Worm (Caenorhabditis elegans) whole organism, young adult: ENCODE results near the gene Y53F4B.36.

Experiments used
- K12H6.12 ChIP-seq: fragments of 200-800 bp; sonication (Bioruptor generic); optimal IDR thresholded peaks from 2 replicates; lab custom pipeline; 2018; ENCODE audit warnings: mild to moderate bottlenecking, missing genetic modification characterization, missing compliant biosample characterization
- akir-1 ChIP-seq: fragments of 200-800 bp; sonication (Bioruptor generic); optimal IDR thresholded peaks from 2 replicates; lab custom pipeline; 2018; ENCODE audit warnings: mild to moderate bottlenecking, missing genetic modification characterization, moderate library complexity, missing compliant biosample characterization
- ekl-4 ChIP-seq: fragments of 200-800 bp; sonication (Bioruptor generic); IDR thresholded peaks from 2 replicates; pipeline ENCODE4 v1.3.6; 2022; ENCODE audit warnings: missing genetic modification reagents, missing genetic modification characterization, missing compliant biosample characterization
- hrde-1 ChIP-seq: sonication (generic microtip); optimal IDR thresholded peaks from 2 replicates; lab custom pipeline; 2016; ENCODE audit warnings: missing genetic modification characterization, mild to moderate bottlenecking, missing compliant biosample characterization, moderate library complexity, missing genotype, missing genetic modification reagents, borderline replicate concordance

DNA sequence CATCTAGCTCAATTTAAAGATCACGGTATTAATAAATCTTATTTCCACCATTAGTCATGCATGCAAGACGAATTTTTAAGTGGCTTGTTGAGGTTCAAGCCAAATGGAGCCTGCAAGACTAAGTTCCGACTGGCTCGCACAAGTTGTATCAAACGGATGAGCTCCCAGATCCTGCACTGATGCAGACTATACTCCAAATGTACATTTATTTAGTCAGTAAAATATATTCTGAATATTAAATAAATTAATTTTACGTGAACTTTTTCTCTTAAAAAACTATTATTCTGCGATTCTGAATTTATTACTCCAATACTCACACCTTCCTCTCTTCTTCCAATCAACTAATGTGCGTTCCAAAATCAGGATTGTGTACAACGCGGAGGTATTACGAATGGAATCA is at the start of gene Y53F4B.36:
- no peak for TF ChIP-seq akir-1 (GFP tag; lab: Kevin White, UChicago)
- no peak for TF ChIP-seq K12H6.12 (tag; lab: Kevin White, UChicago)
- TF ChIP-seq ekl-4 (GFP tag; lab: Robert Waterston, UW): no peak
- TF ChIP-seq hrde-1 (tag; lab: Kevin White, UChicago): no peak
